Worm (Caenorhabditis elegans): ENCODE measurements around the gene rev-3.

DNA sequence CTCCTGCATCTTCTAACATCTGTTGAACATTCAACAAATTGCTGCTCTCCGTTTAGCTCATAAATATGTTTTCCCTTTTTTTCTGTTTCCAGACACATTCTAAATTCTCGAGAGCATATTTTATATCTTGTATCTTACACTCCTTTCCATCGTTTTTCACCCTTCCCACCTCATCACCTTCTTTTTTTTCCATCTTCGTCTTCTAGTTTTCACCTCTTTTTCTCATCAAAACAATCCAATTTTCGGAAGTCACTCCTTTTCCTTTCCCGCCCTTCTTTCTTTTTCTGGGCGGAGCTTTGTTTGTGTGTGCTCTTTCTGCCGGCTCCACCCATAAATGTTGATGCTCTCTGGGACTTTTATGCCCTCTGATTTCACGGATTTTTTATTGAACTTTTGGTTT is 32.4 kb upstream of the rev-3 start:
- TF ChIP-seq ref-1 (GFP tag; conservative IDR thresholded peaks at IDR 0.05) (no peak), klf-2 (GFP tag; conservative IDR thresholded peaks at IDR 0.05) (no peak), ztf-23 (GFP tag; IDR thresholded peaks at IDR 0.05) (no peak), ztf-29 (GFP tag; IDR thresholded peaks at IDR 0.05) (no peak), flt-1 (GFP tag; IDR thresholded peaks at IDR 0.05) (no peak), T22C8.4 (GFP tag; IDR thresholded peaks at IDR 0.05) (no peak), med-1 (GFP tag; optimal IDR thresholded peaks at IDR 0.05; ENCODE audit: insufficient read depth) (no peak), tab-1 (GFP tag; IDR thresholded peaks at IDR 0.05) (no peak), cog-1 (tag; optimal IDR thresholded peaks at IDR 0.05) (no peak)

Data from whole organism, midembryonic.